Worm (Caenorhabditis elegans): ENCODE data around the gene vps-60.

Gene vps-60

DNA sequence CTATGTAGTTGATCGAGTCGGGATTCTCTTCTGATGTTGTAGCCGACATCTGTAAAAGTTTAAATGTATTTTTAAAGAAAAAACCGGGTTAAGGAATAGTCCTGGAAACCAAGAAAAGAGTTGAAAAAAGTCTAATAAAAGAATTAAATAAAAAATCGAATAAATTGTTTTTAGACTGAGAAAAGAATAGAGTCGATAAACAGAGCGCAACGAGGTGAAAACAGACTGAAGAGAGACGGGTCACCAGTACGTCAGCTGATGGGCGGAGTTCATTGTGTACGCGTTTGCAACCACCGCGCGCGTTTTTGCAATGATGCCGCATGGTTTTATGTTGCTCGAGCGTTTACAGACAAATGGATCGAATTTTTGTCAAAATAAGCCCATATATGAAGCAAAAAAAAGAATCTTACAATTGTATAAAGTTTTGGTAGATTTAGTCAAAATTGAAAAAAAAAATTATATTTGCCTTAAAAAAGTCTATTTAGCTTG is 25.4 kb upstream of the vps-60 start, which contains the start of gene atg-18 (continued):
- TF ChIP-seq elt-1 (tag; optimal IDR thresholded peaks at IDR 0.05) (no peak), ceh-82 (tag; optimal IDR thresholded peaks at IDR 0.05) (no peak), nhr-23 (tag; optimal IDR thresholded peaks at IDR 0.05) (no peak), ZK546.5 (tag; optimal IDR thresholded peaks at IDR 0.05) (no peak), lsy-2 (tag; optimal IDR thresholded peaks at IDR 0.05) (peak in 1 of 2 experiments; percentile 76), nhr-77 (tag; optimal IDR thresholded peaks at IDR 0.05) (no peak), peb-1 (tag; optimal IDR thresholded peaks at IDR 0.05) (no peak), crh-2 (tag; optimal IDR thresholded peaks at IDR 0.05) (peak; percentile 67), nhr-129 (tag; optimal IDR thresholded peaks at IDR 0.05) (peak; percentile 84), mab-5 (tag; optimal IDR thresholded peaks at IDR 0.05) (peak; percentile 45), R02D3.7 (tag; optimal IDR thresholded peaks at IDR 0.05) (no peak), aly-2 (tag; optimal IDR thresholded peaks at IDR 0.05) (no peak), lin-13 (GFP tag; optimal IDR thresholded peaks at IDR 0.05) (peak; percentile 63), lin-11 (tag; optimal IDR thresholded peaks at IDR 0.05) (peak; percentile 81), blmp-1 (tag; optimal IDR thresholded peaks at IDR 0.05; ENCODE audit: insufficient read depth) (peak; percentile 64), lin-39 (tag; optimal IDR thresholded peaks at IDR 0.05) (no peak), nhr-25 (tag; optimal IDR thresholded peaks at IDR 0.05) (no peak), ceh-16 (tag; optimal IDR thresholded peaks at IDR 0.05) (no peak), sem-4 (tag; optimal IDR thresholded peaks at IDR 0.05) (peak; percentile 56), nhr-6 (tag; optimal IDR thresholded peaks at IDR 0.05) (no peak), ztf-1 (GFP tag; conservative IDR thresholded peaks at IDR 0.05) (no peak)

DNA sequence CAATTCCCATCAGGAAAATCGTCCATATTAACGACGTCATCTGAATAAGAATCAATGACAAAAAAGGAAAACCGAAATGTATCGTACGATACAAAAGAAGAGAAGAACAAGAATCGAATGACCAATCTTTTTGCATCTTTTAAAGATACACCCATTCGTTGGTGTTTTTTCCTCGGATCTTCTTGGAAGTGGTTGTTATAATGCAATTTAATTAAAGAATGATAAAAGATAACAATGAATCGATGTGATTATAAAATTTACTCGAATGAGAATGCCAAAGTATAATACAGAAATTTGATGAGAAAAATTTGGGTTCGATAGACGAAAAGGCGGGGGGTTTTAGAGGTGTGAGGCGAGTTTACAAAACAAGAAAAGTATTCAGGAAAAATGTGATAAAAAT is 23.1 kb upstream of the vps-60 start, which contains the start of gene F41E6.12:
TSS of gene F41E6.12 (minus strand) at position 101 of the 400 bp plus-strand sequence.
- TF ChIP-seq peb-1 (tag; optimal IDR thresholded peaks at IDR 0.05) = no peak
- TF ChIP-seq sem-4 (tag; optimal IDR thresholded peaks at IDR 0.05) = no peak
- TF ChIP-seq gmeb-1 (tag; optimal IDR thresholded peaks at IDR 0.05) = no peak
- TF ChIP-seq sma-9 (GFP tag; optimal IDR thresholded peaks at IDR 0.05) = no peak
- no peak for TF ChIP-seq sma-9 (tag; optimal IDR thresholded peaks at IDR 0.05)
- TF ChIP-seq nhr-25 (tag; optimal IDR thresholded peaks at IDR 0.05) = no peak
- TF ChIP-seq nhr-11 (tag; optimal IDR thresholded peaks at IDR 0.05) = no peak
- no peak for TF ChIP-seq nhr-6 (tag; optimal IDR thresholded peaks at IDR 0.05)
- no peak for TF ChIP-seq nhr-237 (tag; optimal IDR thresholded peaks at IDR 0.05)
- TF ChIP-seq aly-2 (tag; optimal IDR thresholded peaks at IDR 0.05) = no peak
- TF ChIP-seq unc-62 (GFP tag; optimal IDR thresholded peaks at IDR 0.05) = no peak
- TF ChIP-seq egl-27 (tag; optimal IDR thresholded peaks at IDR 0.05) = no peak
- TF ChIP-seq ztf-4 (tag; optimal IDR thresholded peaks at IDR 0.05) = no peak
- no peak for TF ChIP-seq lin-39 (tag; optimal IDR thresholded peaks at IDR 0.05)
- TF ChIP-seq nhr-23 (tag; optimal IDR thresholded peaks at IDR 0.05) = no peak
- no peak for TF ChIP-seq elt-3 (tag; optimal IDR thresholded peaks at IDR 0.05)
- no peak for TF ChIP-seq elt-1 (tag; optimal IDR thresholded peaks at IDR 0.05)
- no peak for TF ChIP-seq blmp-1 (tag; optimal IDR thresholded peaks at IDR 0.05; ENCODE audit: insufficient read depth)
- no peak for TF ChIP-seq fos-1 (tag; optimal IDR thresholded peaks at IDR 0.05)
- no peak for TF ChIP-seq ztf-1 (GFP tag; conservative IDR thresholded peaks at IDR 0.05)
- TF ChIP-seq lin-11 (tag; optimal IDR thresholded peaks at IDR 0.05) = no peak

ce11 chrV:8627580-8627979 is 21.7 kb upstream of the vps-60 start:
- TF ChIP-seq unc-39 (tag; optimal IDR thresholded peaks at IDR 0.05) = no peak
- no peak for TF ChIP-seq lin-11 (tag; optimal IDR thresholded peaks at IDR 0.05)
- no peak for TF ChIP-seq sma-3 (GFP tag; optimal IDR thresholded peaks at IDR 0.05)
- no peak for TF ChIP-seq skn-1 (tag; optimal IDR thresholded peaks at IDR 0.05)
- TF ChIP-seq nhr-6 (tag; optimal IDR thresholded peaks at IDR 0.05) = no peak
- TF ChIP-seq nhr-23 (tag; optimal IDR thresholded peaks at IDR 0.05) = no peak
- TF ChIP-seq sem-4 (tag; optimal IDR thresholded peaks at IDR 0.05) = no peak
- no peak for TF ChIP-seq R02D3.7 (tag; optimal IDR thresholded peaks at IDR 0.05)
- TF ChIP-seq ztf-1 (GFP tag; conservative IDR thresholded peaks at IDR 0.05) = no peak
- TF ChIP-seq nhr-25 (tag; optimal IDR thresholded peaks at IDR 0.05) = no peak
- TF ChIP-seq mbf-1 (tag; optimal IDR thresholded peaks at IDR 0.05) = no peak
- no peak for TF ChIP-seq unc-62 (GFP tag; optimal IDR thresholded peaks at IDR 0.05)
- no peak for TF ChIP-seq zag-1 (tag; optimal IDR thresholded peaks at IDR 0.05)
- no peak for TF ChIP-seq nhr-12 (tag; optimal IDR thresholded peaks at IDR 0.05)

DNA sequence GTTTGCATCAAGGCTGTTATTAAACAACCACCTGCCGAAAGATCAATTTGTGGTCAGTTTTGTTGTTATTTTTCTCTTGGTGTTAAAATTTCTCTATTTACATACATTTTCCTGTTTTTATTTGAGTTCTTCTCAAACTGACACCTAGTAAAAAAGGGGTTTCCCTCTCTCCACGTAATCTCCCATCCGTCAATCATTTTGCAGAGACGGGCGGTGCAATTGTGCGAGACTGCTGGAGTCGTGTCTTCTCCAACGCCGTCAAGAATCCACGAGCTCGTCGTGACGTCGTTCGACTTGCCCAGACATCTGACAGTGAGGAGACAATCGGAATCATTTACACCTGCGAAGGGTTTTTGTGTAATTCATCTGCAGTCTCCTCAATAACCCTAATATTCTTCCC is 20.5 kb upstream of the vps-60 start:
- TF ChIP-seq dmd-4 (tag; optimal IDR thresholded peaks at IDR 0.05) (no peak), skn-1 (tag; optimal IDR thresholded peaks at IDR 0.05) (no peak), ama-1 (optimal IDR thresholded peaks at IDR 0.05) (no peak), ceh-82 (tag; optimal IDR thresholded peaks at IDR 0.05) (no peak), unc-39 (tag; optimal IDR thresholded peaks at IDR 0.05) (no peak), sma-9 (GFP tag; optimal IDR thresholded peaks at IDR 0.05) (no peak), sma-9 (tag; optimal IDR thresholded peaks at IDR 0.05) (no peak), nhr-23 (tag; optimal IDR thresholded peaks at IDR 0.05) (no peak), ZK546.5 (tag; optimal IDR thresholded peaks at IDR 0.05) (no peak), ztf-11 (tag; optimal IDR thresholded peaks at IDR 0.05) (no peak), nhr-25 (tag; optimal IDR thresholded peaks at IDR 0.05) (no peak), egl-27 (tag; optimal IDR thresholded peaks at IDR 0.05) (no peak)
